Worm (Caenorhabditis elegans): ENCODE results near the gene clpp-1.
A peak's percentile ranks its signal among the peaks of the same experiment; 100 is the strongest.

clpp-1 gene

DNA sequence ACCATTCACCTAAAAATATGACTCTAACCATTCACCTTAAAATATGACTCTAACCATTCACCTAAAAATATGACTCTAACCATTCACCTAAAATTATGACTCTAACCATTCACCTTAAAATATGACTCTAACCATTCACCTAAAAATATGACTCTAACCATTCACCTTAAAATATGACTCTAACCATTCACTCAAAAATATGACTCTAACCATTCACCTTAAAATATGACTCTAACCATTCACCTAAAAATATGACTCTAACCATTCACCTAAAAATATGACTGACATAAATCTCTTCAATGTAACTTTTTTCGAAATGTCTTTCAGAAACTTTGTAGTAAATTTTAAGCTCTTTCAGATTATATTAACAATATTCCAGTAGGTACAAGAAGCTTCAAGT lies 33.5 kb upstream of the clpp-1 start:
- peak; percentile 58 for TF ChIP-seq sptf-1 (tag; optimal IDR thresholded peaks at IDR 0.05)

DNA sequence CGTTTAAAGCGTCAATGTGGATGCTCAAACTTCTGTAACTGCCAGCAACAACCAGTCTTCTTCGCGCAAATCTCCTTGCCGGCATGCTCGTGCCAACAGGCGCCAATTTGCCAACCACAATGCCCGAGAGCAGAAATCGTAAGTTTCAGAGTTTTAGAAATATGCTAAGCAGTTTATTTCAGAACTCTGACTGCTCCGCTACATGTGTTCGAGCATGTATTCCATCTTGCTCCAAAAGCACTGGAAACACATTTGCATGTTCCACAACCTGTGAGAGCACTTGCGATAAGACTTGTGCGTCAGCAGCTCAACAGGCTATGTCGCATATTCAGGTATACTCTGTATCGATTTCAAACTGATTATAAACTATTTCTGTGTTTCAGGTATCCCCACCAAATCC lies 27.1 kb upstream of the clpp-1 start:
- TF ChIP-seq elt-1 (tag; optimal IDR thresholded peaks at IDR 0.05; ENCODE audit: borderline replicate concordance, insufficient read depth) (no peak), lsy-2 (tag; optimal IDR thresholded peaks at IDR 0.05) (no peak), nhr-2 (tag; optimal IDR thresholded peaks at IDR 0.05) (no peak), snpc-4 (tag; optimal IDR thresholded peaks at IDR 0.05) (no peak), elt-3 (tag; optimal IDR thresholded peaks at IDR 0.05) (no peak), ceh-43 (GFP tag; optimal IDR thresholded peaks at IDR 0.05) (no peak), pha-4 (tag; optimal IDR thresholded peaks at IDR 0.05) (no peak), cnd-1 (tag; optimal IDR thresholded peaks at IDR 0.05) (no peak), mls-2 (tag; optimal IDR thresholded peaks at IDR 0.05) (no peak), lin-32 (GFP tag; optimal IDR thresholded peaks at IDR 0.05) (no peak), mab-5 (tag; optimal IDR thresholded peaks at IDR 0.05) (no peak), blmp-1 (tag; optimal IDR thresholded peaks at IDR 0.05) (no peak), ztf-11 (tag; optimal IDR thresholded peaks at IDR 0.05) (no peak), ceh-39 (tag; optimal IDR thresholded peaks at IDR 0.05) (no peak), ceh-83 (GFP tag; optimal IDR thresholded peaks at IDR 0.05) (no peak), unc-39 (tag; optimal IDR thresholded peaks at IDR 0.05) (no peak), flh-1 (GFP tag; optimal IDR thresholded peaks at IDR 0.05) (no peak), bed-3 (GFP tag; optimal IDR thresholded peaks at IDR 0.05) (no peak), sptf-1 (tag; optimal IDR thresholded peaks at IDR 0.05) (no peak)

DNA sequence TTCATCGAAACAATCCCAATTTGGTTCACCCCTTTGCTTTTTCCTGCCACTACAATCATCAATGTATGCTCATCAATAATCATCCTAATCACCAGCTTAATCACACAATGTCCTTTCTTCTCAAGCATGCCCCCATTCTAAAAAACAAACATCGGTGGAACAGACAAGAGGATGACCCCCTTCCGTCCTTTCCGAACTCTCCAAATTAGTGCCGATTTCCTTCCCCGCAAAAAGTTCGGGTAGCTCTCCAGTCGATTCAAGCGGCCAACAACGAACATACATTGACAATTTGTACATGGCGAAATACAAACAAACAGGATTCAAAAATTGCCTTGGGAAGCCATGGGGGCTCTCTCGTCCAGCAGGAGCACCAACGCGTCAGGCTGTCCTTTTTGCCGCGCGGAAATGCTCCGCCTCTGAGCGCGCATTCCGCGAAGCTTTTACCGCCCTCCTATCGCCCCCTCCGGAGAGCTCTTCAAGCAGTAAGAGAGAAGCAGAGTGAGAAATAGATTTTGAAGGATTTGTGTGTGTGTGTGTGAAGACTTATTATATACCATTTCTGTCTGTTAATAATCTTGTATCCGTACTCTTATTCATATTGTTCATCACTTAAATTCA lies 23.1 kb upstream of the clpp-1 start, which contains the start of gene appg-1:
Gene appg-1 (plus strand): TSS at position 427 of the 618 bp plus-strand sequence.
- TF ChIP-seq mep-1 (tag; optimal IDR thresholded peaks at IDR 0.05), result no peak
- no peak for TF ChIP-seq ces-1 (GFP tag; optimal IDR thresholded peaks at IDR 0.05)
- TF ChIP-seq sptf-1 (tag; optimal IDR thresholded peaks at IDR 0.05), result no peak

DNA sequence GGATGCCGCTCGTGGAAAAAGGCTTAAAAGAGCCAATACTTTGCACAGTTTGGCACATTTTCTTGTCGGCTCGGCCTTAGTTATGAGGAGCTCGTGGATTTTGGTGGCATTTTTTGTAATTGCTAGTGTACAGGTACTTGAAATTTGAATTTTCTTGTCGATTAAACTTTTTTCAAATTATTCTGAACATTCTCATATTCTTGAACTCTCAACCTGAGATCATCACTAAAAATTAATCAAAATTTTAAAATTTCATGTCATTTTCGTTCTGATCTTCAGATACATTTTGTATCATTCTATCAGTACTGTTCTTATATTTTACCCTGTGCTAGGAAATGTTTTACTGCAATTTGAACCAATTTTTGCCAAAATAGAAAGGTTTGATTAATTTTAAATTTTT lies 18.8 kb upstream of the clpp-1 start, which contains the start of gene idpp-4:
Gene idpp-4 (plus strand): TSS at position 51 of the 400 bp plus-strand sequence.
- TF ChIP-seq nhr-237 (tag; optimal IDR thresholded peaks at IDR 0.05) (no peak), ceh-39 (tag; optimal IDR thresholded peaks at IDR 0.05) (no peak), sem-2 (GFP tag; optimal IDR thresholded peaks at IDR 0.05) (no peak), lin-13 (tag; optimal IDR thresholded peaks at IDR 0.05) (no peak), mep-1 (tag; optimal IDR thresholded peaks at IDR 0.05) (no peak), blmp-1 (tag; optimal IDR thresholded peaks at IDR 0.05) (no peak), unc-39 (tag; optimal IDR thresholded peaks at IDR 0.05) (no peak), sptf-1 (tag; optimal IDR thresholded peaks at IDR 0.05) (no peak), bed-3 (GFP tag; optimal IDR thresholded peaks at IDR 0.05) (no peak), nhr-28 (tag; optimal IDR thresholded peaks at IDR 0.05) (no peak), tbx-8 (GFP tag; optimal IDR thresholded peaks at IDR 0.05) (no peak), unc-120 (tag; optimal IDR thresholded peaks at IDR 0.05; ENCODE audit: poor library complexity, severe bottlenecking) (no peak), elt-3 (tag; optimal IDR thresholded peaks at IDR 0.05) (no peak), zip-8 (tag; optimal IDR thresholded peaks at IDR 0.05) (no peak), nhr-76 (tag; optimal IDR thresholded peaks at IDR 0.05) (no peak), mls-2 (tag; optimal IDR thresholded peaks at IDR 0.05) (no peak), elt-1 (tag; optimal IDR thresholded peaks at IDR 0.05; ENCODE audit: borderline replicate concordance, insufficient read depth) (no peak), hlh-1 (tag; optimal IDR thresholded peaks at IDR 0.05) (no peak)

DNA sequence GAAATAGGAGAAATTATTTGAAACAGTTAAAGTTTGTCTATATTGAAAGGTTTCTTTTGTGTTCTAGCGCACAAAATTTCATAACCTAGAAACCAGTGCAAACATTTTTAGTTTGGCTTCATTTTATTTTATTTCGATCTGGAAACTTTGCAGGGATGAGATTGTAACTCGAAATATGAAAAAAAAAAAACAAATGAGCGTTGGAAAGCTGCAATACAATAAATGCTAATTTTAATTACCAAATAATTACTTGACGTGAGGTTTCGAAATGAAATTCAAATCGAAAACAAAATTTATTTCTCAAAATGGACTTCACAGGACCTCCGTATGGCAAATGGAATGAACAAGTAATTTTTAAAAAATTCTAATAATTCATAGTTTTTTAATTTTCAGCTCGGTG lies 14.4 kb upstream of the clpp-1 start, which contains the start of gene M02G9.4:
Gene M02G9.4 (plus strand): TSS at position 301 of the 400 bp plus-strand sequence.
- TF ChIP-seq flh-1 (GFP tag; optimal IDR thresholded peaks at IDR 0.05), result no peak
- no peak for TF ChIP-seq ham-2 (GFP tag; optimal IDR thresholded peaks at IDR 0.05)
- TF ChIP-seq ceh-83 (GFP tag; optimal IDR thresholded peaks at IDR 0.05), result no peak
